Fruit fly (Drosophila melanogaster): Measurements from ENCODE around the gene CG14416.

CG14416 gene

dm6 chrX:2882516-2882915 is 9.9 kb upstream of the CG14416 start:
- TF ChIP-seq CG4360 (GFP tag; IDR thresholded peaks at IDR 0.05) (peak; percentile 95), CG33557 (GFP tag; optimal IDR thresholded peaks at IDR 0.05) (no peak), Hr78 (GFP tag; optimal IDR thresholded peaks at IDR 0.05) (peak in 1 of 2 experiments; percentile 60)

DNA sequence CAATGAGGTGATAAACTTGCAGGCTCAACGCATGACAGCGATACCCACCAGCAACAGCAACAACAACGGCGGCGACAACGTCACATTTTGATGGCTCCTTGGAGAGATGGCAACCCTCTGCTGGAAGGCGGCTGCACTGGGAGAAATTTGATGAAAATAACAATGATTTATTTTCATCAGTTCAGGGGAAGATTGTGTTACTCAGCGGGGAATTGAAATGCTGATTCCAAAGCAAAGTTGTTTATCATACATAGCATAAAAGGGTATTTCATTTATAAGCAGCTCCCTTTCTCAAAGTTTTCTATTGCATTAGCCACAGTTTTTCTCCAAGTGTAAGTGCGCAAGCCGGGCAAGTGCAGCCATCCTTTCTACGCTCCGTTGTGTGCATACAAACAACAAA is 8.0 kb upstream of the CG14416 start:
- TF ChIP-seq CG17186 (GFP tag; optimal IDR thresholded peaks at IDR 0.05) (no peak), btn (GFP tag; optimal IDR thresholded peaks at IDR 0.05) (no peak), BEAF-32 (GFP tag; optimal IDR thresholded peaks at IDR 0.05) (no peak), ttk (GFP tag; IDR thresholded peaks at IDR 0.05) (no peak), lmd (GFP tag; IDR thresholded peaks at IDR 0.05) (no peak)

- TF ChIP-seq Hey (tag; optimal IDR thresholded peaks at IDR 0.05) (no peak), CG13123 (GFP tag; optimal IDR thresholded peaks at IDR 0.05) (no peak), HmgZ (tag; optimal IDR thresholded peaks at IDR 0.05) (no peak), tup (GFP tag; optimal IDR thresholded peaks at IDR 0.05) (no peak), bigmax (GFP tag; optimal IDR thresholded peaks at IDR 0.05) (no peak), CG10321 (GFP tag; IDR thresholded peaks at IDR 0.05) (peak; percentile 70), cwo (GFP tag; optimal IDR thresholded peaks at IDR 0.05) (no peak), org-1 (GFP tag; optimal IDR thresholded peaks at IDR 0.05) (no peak), Gug (GFP tag; IDR thresholded peaks at IDR 0.05) (no peak), Awh (GFP tag; IDR thresholded peaks at IDR 0.05) (no peak), Ets65A (GFP tag) (peak; percentile 70), phol (tag; optimal IDR thresholded peaks at IDR 0.05) (no peak), CG7987 (GFP tag; optimal IDR thresholded peaks at IDR 0.05) (no peak)
Measured at dm6 chrX:2877070-2877469, 4.4 kb upstream of the CG14416 start.

DNA sequence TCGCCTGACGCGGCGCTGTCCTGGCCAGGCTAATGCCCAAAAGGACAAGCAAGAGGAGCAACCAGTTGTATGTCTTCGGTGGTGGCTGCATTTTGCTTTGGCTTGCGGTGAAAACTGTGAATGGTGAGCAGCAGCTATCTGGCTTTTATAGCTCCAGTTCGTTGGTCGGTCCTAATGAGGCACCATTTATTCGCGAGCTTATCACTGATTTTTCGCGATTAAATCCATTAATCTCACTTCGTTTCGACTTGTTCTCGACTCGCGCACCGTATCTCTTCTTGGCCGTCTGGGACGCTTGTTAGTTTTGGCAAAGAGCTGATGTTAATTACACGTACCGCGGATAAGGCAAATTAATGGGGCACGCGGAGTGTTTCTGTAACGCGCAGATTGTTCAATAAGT is 3.8 kb upstream of the CG14416 start, which contains the start of gene CG14417:
CG14417 (minus strand) TSS at position 101 of the 400 bp plus-strand sequence.
- no peak for TF ChIP-seq crc (GFP tag; optimal IDR thresholded peaks at IDR 0.05)
- TF ChIP-seq CG3847 (GFP tag; IDR thresholded peaks at IDR 0.05): no peak
- no peak for TF ChIP-seq Ptx1 (GFP tag; IDR thresholded peaks at IDR 0.05)
- TF ChIP-seq Asciz (GFP tag; optimal IDR thresholded peaks at IDR 0.05): no peak

DNA sequence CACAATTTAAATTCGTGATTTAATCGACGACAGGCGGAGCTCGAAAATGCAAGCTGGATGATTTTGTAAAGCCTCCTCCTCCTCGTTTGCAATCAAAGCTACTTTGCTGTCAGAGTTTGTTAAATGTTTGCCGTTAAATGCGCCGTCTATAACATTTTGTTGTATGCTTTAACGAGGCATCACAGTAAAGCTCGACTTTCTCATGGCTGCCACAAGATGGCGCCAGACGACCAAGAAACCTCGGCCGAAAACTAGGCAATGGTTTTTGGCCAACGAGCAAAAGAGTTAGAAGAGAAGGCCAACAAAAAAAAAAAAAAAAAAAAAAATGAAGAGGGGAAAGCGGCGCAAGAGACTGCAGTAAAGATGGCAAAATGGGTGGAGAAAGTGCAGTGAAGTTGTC is 3.2 kb downstream of the CG14416 start:
- TF ChIP-seq CTCF (GFP tag; optimal IDR thresholded peaks at IDR 0.05): peak; percentile 89
- no peak for TF ChIP-seq CG14667 (GFP tag; IDR thresholded peaks at IDR 0.05)
- TF ChIP-seq CG33557 (GFP tag; optimal IDR thresholded peaks at IDR 0.05): no peak
- TF ChIP-seq gfzf (GFP tag; optimal IDR thresholded peaks at IDR 0.05): no peak
- TF ChIP-seq br (optimal IDR thresholded peaks at IDR 0.05): no peak
- TF ChIP-seq seq (GFP tag; IDR thresholded peaks at IDR 0.05): no peak
- no peak for TF ChIP-seq CG7357 (GFP tag; IDR thresholded peaks at IDR 0.05)
- no peak for TF ChIP-seq ci (GFP tag; IDR thresholded peaks at IDR 0.05)
- no peak for TF ChIP-seq bab2 (GFP tag; optimal IDR thresholded peaks at IDR 0.05)
- TF ChIP-seq CG3838 (GFP tag; optimal IDR thresholded peaks at IDR 0.05): no peak
- no peak for TF ChIP-seq NC2β (GFP tag; optimal IDR thresholded peaks at IDR 0.05)
- no peak for TF ChIP-seq CG2199 (GFP tag; IDR thresholded peaks at IDR 0.05)
- TF ChIP-seq CG13424 (tag; optimal IDR thresholded peaks at IDR 0.05): no peak
- TF ChIP-seq tgo (GFP tag; IDR thresholded peaks at IDR 0.05): no peak
- TF ChIP-seq CG10267 (tag; optimal IDR thresholded peaks at IDR 0.05): no peak
- no peak for TF ChIP-seq sr (GFP tag; IDR thresholded peaks at IDR 0.05)
- TF ChIP-seq Eip74EF (GFP tag; optimal IDR thresholded peaks at IDR 0.05): no peak
- peak; percentile 22 for TF ChIP-seq grau (tag; optimal IDR thresholded peaks at IDR 0.05)
- TF ChIP-seq bowl (GFP tag; IDR thresholded peaks at IDR 0.05): no peak
- no peak for TF ChIP-seq CG11398 (GFP tag; optimal IDR thresholded peaks at IDR 0.05)
- TF ChIP-seq luna (GFP tag; optimal IDR thresholded peaks at IDR 0.05): no peak
- TF ChIP-seq CG3407 (GFP tag; optimal IDR thresholded peaks at IDR 0.05): no peak
- TF ChIP-seq otp (GFP tag; IDR thresholded peaks at IDR 0.05): no peak
- TF ChIP-seq CG17359 (tag; optimal IDR thresholded peaks at IDR 0.05): peak; percentile 12
